Worm (Caenorhabditis elegans) whole organism, L4 larva: ENCODE measurements around the gene clc-19.

Experiments
- aly-2 ChIP-seq: sonication (generic microtip); optimal IDR thresholded peaks from 2 replicates; lab custom pipeline; 2018; ENCODE audit warnings: missing biosample characterization, missing genetic modification characterization
- arid-1 ChIP-seq: fragments of 200-800 bp; sonication (Bioruptor generic); conservative IDR thresholded peaks from 2 replicates; pipeline ENCODE4 v1.3.6; 2022; ENCODE audit warnings: missing genetic modification reagents, missing genetic modification characterization, missing compliant biosample characterization
- dmd-6 ChIP-seq: fragments of 200-800 bp; sonication (Bioruptor generic); IDR thresholded peaks from 2 replicates; pipeline ENCODE4 v1.3.6; 2022; ENCODE audit warnings: missing genetic modification reagents, missing genetic modification characterization, missing compliant biosample characterization
- fos-1 ChIP-seq: fragments of 150-350 bp; optimal IDR thresholded peaks from 2 replicates; lab custom pipeline; 2014; ENCODE audit warnings: missing biosample characterization, missing genetic modification characterization
- lin-38 ChIP-seq: fragments of 200-800 bp; sonication (Bioruptor generic); IDR thresholded peaks from 2 replicates; pipeline ENCODE4 v1.3.6; 2022; ENCODE audit warnings: missing genetic modification reagents, missing genetic modification characterization, missing compliant biosample characterization
- lin-39 ChIP-seq: fragments of 150-350 bp; optimal IDR thresholded peaks from 2 replicates; lab custom pipeline; 2014; ENCODE audit warnings: missing biosample characterization, missing genetic modification reagents, missing genetic modification characterization
- nhr-28 ChIP-seq: fragments of 150-350 bp; optimal IDR thresholded peaks from 2 replicates; lab custom pipeline; 2014; ENCODE audit warnings: missing biosample characterization, missing genetic modification characterization
- nhr-6 ChIP-seq: fragments of 150-350 bp; optimal IDR thresholded peaks from 2 replicates; lab custom pipeline; 2014; ENCODE audit warnings: missing biosample characterization, missing genetic modification characterization
- nhr-77 ChIP-seq: fragments of 150-350 bp; optimal IDR thresholded peaks from 2 replicates; lab custom pipeline; 2014; ENCODE audit warnings: missing biosample characterization, missing genetic modification characterization
- pha-4 ChIP-seq, 2 experiments: fragments of 150-350 bp in 1 of 2; fragments of 200-800 bp in 1 of 2; sonication (Bioruptor generic) in 1 of 2; IDR thresholded peaks in 1 of 2; optimal IDR thresholded peaks in 1 of 2; 2 replicates each; pipeline versions ENCODE4 v1.3.6 to Lab custom; 2014 to 2022; ENCODE audit warnings: missing genetic modification characterization in 2 of 2, missing genetic modification reagents in 2 of 2, missing biosample characterization in 1 of 2, missing compliant biosample characterization in 1 of 2
- skn-1 ChIP-seq: fragments of 150-350 bp; optimal IDR thresholded peaks from 2 replicates; lab custom pipeline; 2014; ENCODE audit warnings: missing biosample characterization, missing genetic modification characterization
- snpc-4 ChIP-seq: fragments of 150-350 bp; optimal IDR thresholded peaks from 2 replicates; lab custom pipeline; 2014; ENCODE audit warnings: missing biosample characterization, missing genetic modification characterization
- zag-1 ChIP-seq: fragments of 150-350 bp; optimal IDR thresholded peaks from 2 replicates; lab custom pipeline; 2014; ENCODE audit warnings: missing biosample characterization, missing genetic modification characterization

- no peak for TF ChIP-seq nhr-77 (tag; lab: Kevin White, UChicago)
- no peak for TF ChIP-seq lin-39
- no peak for TF ChIP-seq arid-1
- no peak for TF ChIP-seq fos-1 (tag; lab: Kevin White, UChicago)
- TF ChIP-seq nhr-6 (tag; lab: Kevin White, UChicago), result peak; percentile 41
- TF ChIP-seq skn-1 (tag; lab: Kevin White, UChicago), result no peak
- TF ChIP-seq dmd-6, result no peak
- TF ChIP-seq nhr-28 (tag; lab: Kevin White, UChicago), result no peak
- no peak for TF ChIP-seq zag-1
- TF ChIP-seq pha-4 (GFP tag; IDR thresholded peaks at IDR 0.05; lab: Robert Waterston, UW), result no peak
- peak; percentile 43 for TF ChIP-seq pha-4 (tag; optimal IDR thresholded peaks at IDR 0.05; lab: Kevin White, UChicago)
- TF ChIP-seq snpc-4, result no peak
- no peak for TF ChIP-seq aly-2
- TF ChIP-seq lin-38, result no peak
Observed at ce11 chrIII:910540-911311, 37.4 kb upstream of the clc-19 start, which contains the start of the genes F23H11.5 and bra-2.
